Worm (Caenorhabditis elegans): ENCODE results near the gene acy-2.

acy-2 gene

DNA sequence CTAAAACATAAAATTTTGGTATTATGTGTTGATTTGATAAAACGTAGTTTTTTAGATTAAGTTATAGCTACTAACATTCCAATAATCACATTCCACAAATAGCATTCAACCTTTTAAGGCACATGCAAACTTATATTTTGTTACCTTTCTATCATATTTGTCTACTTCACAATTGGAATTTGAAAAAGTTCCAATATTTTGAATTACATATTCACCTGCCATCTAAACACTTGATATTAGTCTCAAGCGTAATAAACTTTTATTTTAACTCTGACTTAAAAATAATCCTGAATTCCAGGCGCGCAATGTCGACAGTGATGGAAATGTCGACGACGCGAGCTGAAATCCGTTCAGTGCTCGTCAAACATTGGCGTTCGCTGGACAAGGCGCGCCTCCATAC is at the start of gene acy-2:
acy-2 (plus strand) TSS at position 301 of the 400 bp plus-strand sequence.
- TF ChIP-seq ces-1 (GFP tag; optimal IDR thresholded peaks at IDR 0.05) (no peak), nhr-85 (tag) (no peak), zag-1 (tag; optimal IDR thresholded peaks at IDR 0.05) (no peak), jun-1 (tag; optimal IDR thresholded peaks at IDR 0.05) (no peak), sox-4 (tag; optimal IDR thresholded peaks at IDR 0.05) (no peak), ztf-4 (tag; optimal IDR thresholded peaks at IDR 0.05) (no peak)

DNA sequence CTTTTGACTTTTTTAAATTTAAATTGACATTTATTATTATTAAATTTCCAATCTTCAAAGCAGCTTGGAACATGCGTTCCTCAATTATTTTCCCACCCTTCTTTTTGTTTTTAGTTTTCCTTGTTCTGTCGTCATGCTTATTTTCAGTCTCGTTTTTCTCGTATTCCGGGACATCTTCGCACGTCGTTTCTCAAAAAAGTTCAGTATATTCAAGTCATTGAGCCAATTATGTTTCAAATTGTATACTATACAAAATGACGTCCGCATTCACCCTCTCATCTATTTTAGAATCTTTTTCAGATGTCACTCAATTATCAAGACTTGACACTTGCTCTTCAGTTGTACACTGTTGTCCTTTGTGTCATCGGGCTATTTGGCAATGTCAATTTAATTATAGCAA is 48.5 kb upstream of the acy-2 start, which contains the start of gene srsx-17:
srsx-17 (plus strand) TSS at position 301 of the 400 bp plus-strand sequence.
- TF ChIP-seq lin-39 (tag; optimal IDR thresholded peaks at IDR 0.05) (no peak), efl-1 (optimal IDR thresholded peaks at IDR 0.05) (no peak), efl-1 (GFP tag; optimal IDR thresholded peaks at IDR 0.05 in 1 of 2) (peak in 1 of 2 experiments; percentile 18), pqm-1 (tag; optimal IDR thresholded peaks at IDR 0.05) (no peak)

DNA sequence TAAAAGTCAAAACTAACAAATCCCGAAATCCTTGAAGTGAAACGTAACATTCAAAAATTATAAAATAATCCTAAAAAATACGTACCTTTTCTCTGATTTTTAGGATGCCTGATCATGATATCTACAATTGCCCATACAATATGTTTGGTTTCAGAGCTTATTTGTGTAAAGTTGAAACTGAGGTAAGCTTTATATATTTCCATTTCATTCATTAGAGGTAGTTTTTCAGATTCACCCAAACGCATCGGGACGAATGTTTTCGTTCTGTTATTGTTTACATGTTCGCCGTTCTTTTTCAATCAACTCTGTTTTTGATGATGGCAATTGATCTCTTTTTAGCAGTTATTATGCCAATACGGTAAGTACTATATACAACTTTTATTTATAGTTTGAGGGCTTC is 47.8 kb upstream of the acy-2 start:
- TF ChIP-seq efl-1 (optimal IDR thresholded peaks at IDR 0.05) = no peak
- peak in 1 of 2 experiments; percentile 89 for TF ChIP-seq efl-1 (GFP tag; optimal IDR thresholded peaks at IDR 0.05 in 1 of 2)
- no peak for TF ChIP-seq nhr-85 (tag)

DNA sequence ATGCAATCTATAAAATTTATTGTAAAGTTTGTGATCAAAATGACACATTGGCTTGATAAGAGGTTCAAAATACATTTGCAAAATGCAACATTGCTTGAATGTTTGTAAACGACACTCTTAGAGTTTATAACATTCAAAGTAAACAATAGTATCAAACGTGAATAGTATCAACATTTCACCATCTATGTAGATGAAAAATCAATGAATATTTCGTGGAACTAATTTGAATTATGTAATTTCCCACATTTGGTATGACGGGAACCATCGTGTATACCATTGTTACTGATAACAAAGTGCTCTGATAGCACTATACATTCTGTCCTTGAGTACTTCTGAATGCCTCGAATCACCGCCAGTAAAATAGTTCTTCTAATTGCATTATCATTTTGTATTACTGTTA is 45.2 kb upstream of the acy-2 start, which contains the start of gene galt-1:
galt-1 (plus strand) TSS at position 318 of the 400 bp plus-strand sequence.
- TF ChIP-seq elt-2 (tag; optimal IDR thresholded peaks at IDR 0.05) = peak; percentile 37
- no peak for TF ChIP-seq mab-9 (GFP tag; IDR thresholded peaks at IDR 0.05)
- TF ChIP-seq nhr-76 (tag; optimal IDR thresholded peaks at IDR 0.05) = no peak
- no peak for TF ChIP-seq blmp-1 (tag; optimal IDR thresholded peaks at IDR 0.05)
- no peak for TF ChIP-seq nhr-77 (tag; optimal IDR thresholded peaks at IDR 0.05)
- TF ChIP-seq ztf-11 (tag; optimal IDR thresholded peaks at IDR 0.05) = no peak

DNA sequence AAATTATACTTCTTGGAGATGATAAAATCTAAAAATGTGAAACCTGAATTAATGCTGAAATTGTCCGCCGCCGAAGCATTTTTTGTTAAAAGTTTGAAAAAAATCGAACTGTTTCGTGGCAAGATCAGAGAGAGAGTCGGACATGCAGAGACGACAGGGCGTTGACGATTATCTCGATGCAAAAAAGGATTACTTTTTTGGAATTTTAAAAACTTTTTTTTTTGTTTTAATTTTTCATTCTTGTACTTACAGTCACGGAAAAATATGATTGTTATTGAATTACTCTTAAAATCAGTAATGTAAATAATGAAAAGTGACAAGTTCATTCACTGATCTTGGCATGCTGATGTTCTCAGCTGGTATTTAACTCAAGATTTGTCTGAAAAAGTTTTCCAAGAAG is 39.1 kb upstream of the acy-2 start, which contains the start of the genes M03F8.5 and M03F8.7:
M03F8.5 (minus strand) TSS at position 101 of the 400 bp plus-strand sequence.
M03F8.7 (plus strand) TSS at position 249 of the 400 bp plus-strand sequence.
- TF ChIP-seq unc-98 (GFP tag; IDR thresholded peaks at IDR 0.05) (no peak), lin-35 (GFP tag; optimal IDR thresholded peaks at IDR 0.05) (no peak), pag-3 (tag; optimal IDR thresholded peaks at IDR 0.05; ENCODE audit: borderline replicate concordance, insufficient read depth) (no peak), irx-1 (tag; optimal IDR thresholded peaks at IDR 0.05) (no peak), nhr-76 (tag; optimal IDR thresholded peaks at IDR 0.05) (no peak), nhr-85 (tag) (no peak), vab-15 (tag; optimal IDR thresholded peaks at IDR 0.05) (no peak), tbx-2 (tag; optimal IDR thresholded peaks at IDR 0.05) (no peak), hpl-2 (GFP tag; optimal IDR thresholded peaks at IDR 0.05) (no peak), unc-30 (tag; optimal IDR thresholded peaks at IDR 0.05) (no peak), ama-1 (optimal IDR thresholded peaks at IDR 0.05) (no peak), lin-15B (tag; optimal IDR thresholded peaks at IDR 0.05) (no peak), aly-2 (tag; optimal IDR thresholded peaks at IDR 0.05) (no peak), ceh-90 (tag; optimal IDR thresholded peaks at IDR 0.05) (no peak), nhr-47 (tag; optimal IDR thresholded peaks at IDR 0.05) (no peak), ets-5 (GFP tag; IDR thresholded peaks at IDR 0.05) (no peak), nhr-71 (tag; optimal IDR thresholded peaks at IDR 0.05) (no peak), fkh-4 (tag; optimal IDR thresholded peaks at IDR 0.05; ENCODE audit: borderline replicate concordance) (no peak)

DNA sequence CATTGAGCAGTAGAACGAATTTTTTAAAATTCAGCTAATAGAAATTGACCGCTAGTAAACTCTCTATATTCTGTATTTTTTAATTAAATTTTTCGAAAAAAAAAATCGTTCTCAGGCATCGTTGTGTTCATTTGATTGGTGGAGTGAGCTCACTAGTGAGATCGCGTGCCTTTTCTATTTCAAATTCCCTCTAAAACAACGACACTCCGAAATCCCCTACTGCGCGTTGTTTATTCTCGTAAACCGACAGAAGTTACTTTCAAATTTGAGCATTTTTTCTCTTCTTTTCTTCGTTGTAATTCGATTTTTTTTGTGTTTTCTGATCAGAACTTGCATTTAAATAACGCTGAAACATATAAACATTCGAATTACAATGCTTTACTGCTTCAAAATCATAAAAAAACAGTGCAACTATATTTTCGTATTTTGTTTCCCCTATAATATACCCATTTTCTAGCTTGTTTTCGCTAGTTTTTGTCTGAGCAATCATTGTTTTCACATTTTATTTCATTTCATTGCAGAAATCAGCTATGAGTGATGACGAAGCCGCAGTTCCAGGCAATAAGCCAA is 36.2 kb upstream of the acy-2 start, which contains the start of gene syf-3:
syf-3 (plus strand) TSS at position 520 of the 570 bp plus-strand sequence.
- no peak for TF ChIP-seq nhr-84 (tag; optimal IDR thresholded peaks at IDR 0.05)
- TF ChIP-seq nhr-11 (tag; optimal IDR thresholded peaks at IDR 0.05) = no peak
- TF ChIP-seq ces-1 (GFP tag; optimal IDR thresholded peaks at IDR 0.05) = no peak
- peak; percentile 99 to 100 (median 100) for TF ChIP-seq dpl-1 (GFP tag; optimal IDR thresholded peaks at IDR 0.05)
- no peak for TF ChIP-seq hlh-4 (tag; optimal IDR thresholded peaks at IDR 0.05)
- TF ChIP-seq ceh-90 (tag; optimal IDR thresholded peaks at IDR 0.05) = peak; percentile 30
- TF ChIP-seq efl-1 (optimal IDR thresholded peaks at IDR 0.05) = peak; percentile 99 to 100
- peak; percentile 100 for TF ChIP-seq efl-1 (GFP tag; optimal IDR thresholded peaks at IDR 0.05 in 1 of 2)
- TF ChIP-seq xbp-1 (tag; optimal IDR thresholded peaks at IDR 0.05) = peak; percentile 77
- TF ChIP-seq swsn-7 (tag; optimal IDR thresholded peaks at IDR 0.05) = peak; percentile 59
- TF ChIP-seq pqm-1 (tag; optimal IDR thresholded peaks at IDR 0.05) = no peak
- no peak for TF ChIP-seq C34B4.2 (tag; optimal IDR thresholded peaks at IDR 0.05)
- peak; percentile 49 for TF ChIP-seq nhr-20 (tag; optimal IDR thresholded peaks at IDR 0.05)
- peak; percentile 11 for TF ChIP-seq lir-3 (tag; optimal IDR thresholded peaks at IDR 0.05; ENCODE audit: poor library complexity)
- no peak for TF ChIP-seq ztf-11 (tag; optimal IDR thresholded peaks at IDR 0.05)
- peak; percentile 84 for TF ChIP-seq nhr-47 (tag; optimal IDR thresholded peaks at IDR 0.05)
- TF ChIP-seq hpl-2 (GFP tag; optimal IDR thresholded peaks at IDR 0.05) = no peak
- TF ChIP-seq nhr-19 (GFP tag; conservative IDR thresholded peaks at IDR 0.05) = no peak
- TF ChIP-seq lin-13 (GFP tag; optimal IDR thresholded peaks at IDR 0.05) = no peak
- TF ChIP-seq jun-1 (tag; optimal IDR thresholded peaks at IDR 0.05) = peak; percentile 35

Data from whole organism, L1 larva.